Fruit fly (Drosophila melanogaster) S2 (cell line): ENCODE results near the gene Drsl3.

Source experiments
- CG8478 ChIP-seq: fragments of >200 bp; optimal IDR thresholded peaks from 2 replicates; lab custom pipeline; 2018
- CTCF ChIP-seq, 2 experiments: fragments of >200 bp; optimal IDR thresholded peaks; 2 replicates each; lab custom pipeline; 2018

- no peak for TF ChIP-seq CTCF (optimal IDR thresholded peaks at IDR 0.05; lab: Kevin White, UChicago)
- TF ChIP-seq CG8478: no peak
These were observed 15.0 kb downstream of the Drsl3 start, which contains the start of gene CG14961 for dm6 chr3L:3329763-3330162.
